Worm (Caenorhabditis elegans) whole organism, L1 larva: ENCODE results near the gene vps-32.1.

Experiments used
- C04F5.9 ChIP-seq: sonication (generic microtip); optimal IDR thresholded peaks from 2 replicates; lab custom pipeline; 2016; ENCODE audit warnings: missing genetic modification characterization, missing compliant biosample characterization
- F16B12.6 ChIP-seq: fragments of 150-350 bp; optimal IDR thresholded peaks from 2 replicates; lab custom pipeline; 2014; ENCODE audit warnings: missing biosample characterization, missing genetic modification characterization
- ama-1 ChIP-seq: fragments of 150-350 bp; optimal IDR thresholded peaks from 2 replicates; lab custom pipeline; 2014
- blmp-1 ChIP-seq: fragments of 150-350 bp; optimal IDR thresholded peaks from 2 replicates; lab custom pipeline; 2014; ENCODE audit warnings: missing biosample characterization, missing genetic modification characterization
- ceh-63 ChIP-seq: fragments of 200-800 bp; sonication (Bioruptor generic); optimal IDR thresholded peaks from 2 replicates; lab custom pipeline; 2018; ENCODE audit warnings: mild to moderate bottlenecking, missing genetic modification characterization, missing compliant biosample characterization
- ceh-8 ChIP-seq: fragments of 200-800 bp; sonication (Bioruptor generic); optimal IDR thresholded peaks from 2 replicates; lab custom pipeline; 2018; ENCODE audit warnings: mild to moderate bottlenecking, missing genetic modification characterization, moderate library complexity, missing compliant biosample characterization
- ceh-82 ChIP-seq, 3 experiments: fragments of 150-350 bp in 1 of 3; sonication (generic microtip) in 2 of 3; optimal IDR thresholded peaks; 2 replicates each; lab custom pipeline; 2014 to 2017; ENCODE audit warnings: missing biosample characterization in 3 of 3, missing genetic modification characterization in 3 of 3
- ceh-90 ChIP-seq: sonication (generic microtip); optimal IDR thresholded peaks from 2 replicates; lab custom pipeline; 2016; ENCODE audit warnings: missing genetic modification characterization, missing compliant biosample characterization
- ces-1 ChIP-seq: fragments of 150-350 bp; optimal IDR thresholded peaks from 2 replicates; lab custom pipeline; 2014; ENCODE audit warnings: missing biosample characterization, missing genetic modification reagents, missing genetic modification characterization
- dpl-1 ChIP-seq, 3 experiments: fragments of 150-350 bp in 2 of 3; sonication (generic microtip) in 1 of 3; optimal IDR thresholded peaks; 2 replicates each; lab custom pipeline; 2014 to 2017; ENCODE audit warnings: missing biosample characterization in 3 of 3, missing genetic modification characterization in 3 of 3, missing genetic modification reagents in 3 of 3
- dsc-1 ChIP-seq: sonication (generic microtip); optimal IDR thresholded peaks from 2 replicates; lab custom pipeline; 2016; ENCODE audit warnings: mild to moderate bottlenecking, missing genetic modification characterization, missing compliant biosample characterization
- efl-1 ChIP-seq, 4 experiments: fragments of 150-350 bp; optimal IDR thresholded peaks in 3 of 4; peaks in 1 of 4; 1 replicate in 1 of 4; 2 replicates in 3 of 4; lab custom pipeline; 2014; ENCODE audit warnings: missing biosample characterization in 2 of 4, missing genetic modification characterization in 2 of 4, missing genetic modification reagents in 2 of 4
- egl-27 ChIP-seq, 2 experiments: fragments of 150-350 bp in 1 of 2; sonication (generic microtip); optimal IDR thresholded peaks; 3 replicates each; lab custom pipeline; 2017 to 2018; ENCODE audit warnings: missing biosample characterization in 2 of 2, missing genetic modification characterization in 2 of 2, missing genetic modification reagents in 2 of 2
- elt-3 ChIP-seq, 6 experiments: fragments of 150-350 bp in 1 of 6; sonication (generic microtip); optimal IDR thresholded peaks; 2 replicates each; lab custom pipeline; 2017 to 2018; ENCODE audit warnings: missing biosample characterization in 6 of 6, missing genetic modification characterization in 6 of 6, inconsistent platforms in 1 of 6
- fkh-10 ChIP-seq: sonication (generic microtip); optimal IDR thresholded peaks from 2 replicates; lab custom pipeline; 2017; ENCODE audit warnings: missing biosample characterization, missing genetic modification reagents, missing genetic modification characterization
- fkh-4 ChIP-seq: sonication (generic microtip); optimal IDR thresholded peaks from 2 replicates; lab custom pipeline; 2016; ENCODE audit warnings: missing compliant biosample characterization, missing genetic modification characterization, borderline replicate concordance
- fkh-8 ChIP-seq: sonication (generic microtip); optimal IDR thresholded peaks from 2 replicates; lab custom pipeline; 2016; ENCODE audit warnings: mild to moderate bottlenecking, missing genetic modification characterization, missing compliant biosample characterization
- fos-1 ChIP-seq: fragments of 150-350 bp; optimal IDR thresholded peaks from 2 replicates; lab custom pipeline; 2014; ENCODE audit warnings: missing biosample characterization, missing genetic modification characterization
- grh-1 ChIP-seq: fragments of 200-800 bp; sonication (Bioruptor generic); IDR thresholded peaks from 2 replicates; pipeline ENCODE4 v1.3.6; 2022; ENCODE audit warnings: missing genetic modification reagents, missing genetic modification characterization, missing compliant biosample characterization
- hlh-4 ChIP-seq: sonication (generic microtip); optimal IDR thresholded peaks from 2 replicates; lab custom pipeline; 2016; ENCODE audit warnings: mild to moderate bottlenecking, missing genetic modification characterization, missing compliant biosample characterization
- irx-1 ChIP-seq: sonication (generic microtip); optimal IDR thresholded peaks from 2 replicates; lab custom pipeline; 2016; ENCODE audit warnings: missing genetic modification characterization, missing compliant biosample characterization
- isw-1 ChIP-seq: fragments of 200-800 bp; sonication (Bioruptor generic); IDR thresholded peaks from 2 replicates; pipeline ENCODE4 v1.3.6; 2022; ENCODE audit warnings: missing genetic modification characterization, missing compliant biosample characterization
- jun-1 ChIP-seq: fragments of 150-350 bp; optimal IDR thresholded peaks from 2 replicates; lab custom pipeline; 2014; ENCODE audit warnings: missing biosample characterization, missing genetic modification reagents, missing genetic modification characterization
- lin-14 ChIP-seq: fragments of 200-800 bp; sonication (Bioruptor generic); optimal IDR thresholded peaks from 2 replicates; lab custom pipeline; 2018; ENCODE audit warnings: mild to moderate bottlenecking, missing genetic modification characterization, moderate library complexity, missing compliant biosample characterization
- lin-15B ChIP-seq: fragments of 150-350 bp; sonication (generic microtip); optimal IDR thresholded peaks from 3 replicates; lab custom pipeline; 2014; ENCODE audit warnings: missing biosample characterization, missing genetic modification characterization
- lin-35 ChIP-seq, 2 experiments: fragments of 150-350 bp; optimal IDR thresholded peaks; 2 replicates each; lab custom pipeline; 2014; ENCODE audit warnings: missing biosample characterization in 2 of 2, missing genetic modification characterization in 2 of 2, missing genetic modification reagents in 2 of 2
- lsy-2 ChIP-seq, 2 experiments: fragments of 150-350 bp; optimal IDR thresholded peaks; 2 replicates each; lab custom pipeline; 2014; ENCODE audit warnings: missing biosample characterization in 2 of 2, missing genetic modification characterization in 2 of 2
- mdl-1 ChIP-seq, 2 experiments: fragments of 150-350 bp; optimal IDR thresholded peaks; 2 replicates each; lab custom pipeline; 2014 to 2017; ENCODE audit warnings: missing biosample characterization in 2 of 2, missing genetic modification characterization in 2 of 2, inconsistent platforms in 1 of 2
- mep-1 ChIP-seq: fragments of 150-350 bp; optimal IDR thresholded peaks from 2 replicates; lab custom pipeline; 2014; ENCODE audit warnings: missing biosample characterization, missing genetic modification characterization
- nhr-19 ChIP-seq: fragments of 200-800 bp; sonication (Bioruptor generic); conservative IDR thresholded peaks from 2 replicates; pipeline ENCODE4 v1.3.6; 2022; ENCODE audit warnings: missing genetic modification characterization, missing compliant biosample characterization
- nhr-20 ChIP-seq: sonication (generic microtip); optimal IDR thresholded peaks from 2 replicates; lab custom pipeline; 2016; ENCODE audit warnings: mild to moderate bottlenecking, missing genetic modification characterization, missing compliant biosample characterization
- nhr-237 ChIP-seq: fragments of 150-350 bp; optimal IDR thresholded peaks from 2 replicates; lab custom pipeline; 2014; ENCODE audit warnings: missing biosample characterization, missing genetic modification characterization
- nhr-28 ChIP-seq: fragments of 150-350 bp; optimal IDR thresholded peaks from 2 replicates; lab custom pipeline; 2014; ENCODE audit warnings: missing biosample characterization, missing genetic modification characterization
- nhr-77 ChIP-seq: fragments of 150-350 bp; optimal IDR thresholded peaks from 2 replicates; lab custom pipeline; 2014; ENCODE audit warnings: missing biosample characterization, missing genetic modification characterization
- nhr-84 ChIP-seq: sonication (generic microtip); optimal IDR thresholded peaks from 2 replicates; lab custom pipeline; 2017; ENCODE audit warnings: missing biosample characterization, missing genetic modification characterization
- pag-3 ChIP-seq: sonication (generic microtip); optimal IDR thresholded peaks from 2 replicates; lab custom pipeline; 2017; ENCODE audit warnings: missing genetic modification characterization, mild to moderate bottlenecking, missing compliant biosample characterization, antibody characterized with exemption, borderline replicate concordance; ENCODE audit not compliant: insufficient read depth
- pax-3 ChIP-seq: fragments of 200-800 bp; sonication (Bioruptor generic); optimal IDR thresholded peaks from 2 replicates; lab custom pipeline; 2018; ENCODE audit warnings: mild to moderate bottlenecking, missing genetic modification characterization, moderate library complexity, missing compliant biosample characterization
- rnt-1 ChIP-seq: sonication (generic microtip); optimal IDR thresholded peaks from 2 replicates; lab custom pipeline; 2016; ENCODE audit warnings: mild to moderate bottlenecking, missing genetic modification characterization, moderate library complexity, missing compliant biosample characterization
- snpc-4 ChIP-seq: fragments of 150-350 bp; optimal IDR thresholded peaks from 2 replicates; lab custom pipeline; 2014; ENCODE audit warnings: missing biosample characterization, missing genetic modification characterization
- sptf-1 ChIP-seq: fragments of 150-350 bp; optimal IDR thresholded peaks from 2 replicates; lab custom pipeline; 2014; ENCODE audit warnings: missing biosample characterization, missing genetic modification characterization
- tbx-2 ChIP-seq: sonication (generic microtip); optimal IDR thresholded peaks from 2 replicates; lab custom pipeline; 2016; ENCODE audit warnings: missing genetic modification characterization, missing compliant biosample characterization
- tlp-1 ChIP-seq: fragments of 150-350 bp; optimal IDR thresholded peaks from 2 replicates; lab custom pipeline; 2014; ENCODE audit warnings: missing biosample characterization, missing genetic modification characterization
- unc-130 ChIP-seq: fragments of 150-350 bp; optimal IDR thresholded peaks from 2 replicates; lab custom pipeline; 2017; ENCODE audit warnings: missing biosample characterization, missing genetic modification characterization, inconsistent platforms
- unc-62 ChIP-seq: fragments of 150-350 bp; optimal IDR thresholded peaks from 2 replicates; lab custom pipeline; 2014; ENCODE audit warnings: missing biosample characterization, missing genetic modification reagents, missing genetic modification characterization
- unc-86 ChIP-seq: sonication (generic microtip); optimal IDR thresholded peaks from 2 replicates; lab custom pipeline; 2016; ENCODE audit warnings: missing genetic modification characterization, missing compliant biosample characterization
- unc-98 ChIP-seq: fragments of 200-800 bp; sonication (Bioruptor generic); IDR thresholded peaks from 2 replicates; pipeline ENCODE4 v1.3.6; 2022; ENCODE audit warnings: missing genetic modification characterization, missing compliant biosample characterization
- zip-4 ChIP-seq: fragments of 200-800 bp; sonication (Bioruptor generic); optimal IDR thresholded peaks from 2 replicates; lab custom pipeline; 2018; ENCODE audit warnings: mild to moderate bottlenecking, missing genetic modification characterization, moderate library complexity, missing compliant biosample characterization

vps-32.1 gene

ce11 chrII:6598050-6598449 is 8.5 kb downstream of the vps-32.1 start, which contains the start of gene dnj-8:
dnj-8 (minus strand) TSS chrII:6598080.
- no peak for TF ChIP-seq nhr-19 (GFP tag; lab: Robert Waterston, UW)
- peak; percentile 2 to 10 for TF ChIP-seq efl-1 (optimal IDR thresholded peaks at IDR 0.05; lab: Kevin White, UChicago)
- TF ChIP-seq efl-1 (GFP tag; optimal IDR thresholded peaks at IDR 0.05 in 1 of 2; lab: Kevin White, UChicago): peak in 1 of 2 experiments; percentile 12
- TF ChIP-seq ceh-63 (GFP tag; lab: Kevin White, UChicago): no peak
- no peak for TF ChIP-seq pag-3 (tag; lab: Kevin White, UChicago)
- TF ChIP-seq lin-14 (GFP tag; lab: Kevin White, UChicago): peak; percentile 60
- TF ChIP-seq unc-86 (tag; lab: Kevin White, UChicago): no peak
- TF ChIP-seq mep-1 (tag; lab: Kevin White, UChicago): no peak
- peak; percentile 1 for TF ChIP-seq fkh-8 (tag; lab: Kevin White, UChicago)
- TF ChIP-seq nhr-237 (tag; lab: Kevin White, UChicago): no peak
- peak; percentile 4 for TF ChIP-seq F16B12.6 (tag; lab: Kevin White, UChicago)
- TF ChIP-seq ceh-82 (tag; optimal IDR thresholded peaks at IDR 0.05; lab: Kevin White, UChicago): peak in 1 of 3 experiments; percentile 11
- TF ChIP-seq hlh-4 (tag; lab: Kevin White, UChicago): no peak
- no peak for TF ChIP-seq zip-4 (GFP tag; lab: Kevin White, UChicago)
- no peak for TF ChIP-seq nhr-28 (tag; lab: Kevin White, UChicago)
- peak; percentile 2 for TF ChIP-seq lin-15B (tag; lab: Kevin White, UChicago)
- TF ChIP-seq jun-1 (tag; lab: Kevin White, UChicago): no peak
- TF ChIP-seq isw-1 (GFP tag; lab: Robert Waterston, UW): no peak
- peak in 1 of 2 experiments; percentile 15 for TF ChIP-seq lsy-2 (tag; optimal IDR thresholded peaks at IDR 0.05; lab: Kevin White, UChicago)
- TF ChIP-seq dpl-1 (GFP tag; optimal IDR thresholded peaks at IDR 0.05; lab: Kevin White, UChicago): peak in 1 of 3 experiments; percentile 21
- TF ChIP-seq unc-62 (GFP tag; lab: Kevin White, UChicago): no peak

- peak in 1 of 2 experiments; percentile 58 for TF ChIP-seq mdl-1 (tag; optimal IDR thresholded peaks at IDR 0.05; lab: Kevin White, UChicago)
- no peak for TF ChIP-seq unc-62 (GFP tag; lab: Kevin White, UChicago)
- no peak for TF ChIP-seq ceh-8 (GFP tag; lab: Kevin White, UChicago)
- TF ChIP-seq sptf-1 (tag; lab: Kevin White, UChicago): no peak
- peak; percentile 4 for TF ChIP-seq blmp-1
- TF ChIP-seq egl-27 (tag; optimal IDR thresholded peaks at IDR 0.05; lab: Kevin White, UChicago): no peak
- peak; percentile 95 for TF ChIP-seq F16B12.6 (tag; lab: Kevin White, UChicago)
- TF ChIP-seq nhr-20 (tag; lab: Kevin White, UChicago): peak; percentile 57
- peak; percentile 13 for TF ChIP-seq C04F5.9 (tag; lab: Kevin White, UChicago)
- no peak for TF ChIP-seq ces-1 (GFP tag; lab: Kevin White, UChicago)
- TF ChIP-seq fos-1 (tag; lab: Kevin White, UChicago): peak; percentile 42
- peak in 1 of 6 experiments; percentile 6 for TF ChIP-seq elt-3 (tag; optimal IDR thresholded peaks at IDR 0.05; lab: Kevin White, UChicago)
- TF ChIP-seq ceh-82 (tag; optimal IDR thresholded peaks at IDR 0.05; lab: Kevin White, UChicago): peak in 2 of 3 experiments; percentile 6 to 32
- no peak for TF ChIP-seq unc-98 (GFP tag; lab: Robert Waterston, UW)
- peak; percentile 35 for TF ChIP-seq lin-14 (GFP tag; lab: Kevin White, UChicago)
- TF ChIP-seq fkh-4 (tag; lab: Kevin White, UChicago): no peak
- TF ChIP-seq dsc-1 (tag; lab: Kevin White, UChicago): peak; percentile 36
- TF ChIP-seq unc-86 (tag; lab: Kevin White, UChicago): peak; percentile 40
- TF ChIP-seq irx-1 (tag; lab: Kevin White, UChicago): peak; percentile 8
- TF ChIP-seq unc-130 (tag; lab: Kevin White, UChicago): peak; percentile 27
- no peak for TF ChIP-seq zip-4 (GFP tag; lab: Kevin White, UChicago)
- peak; percentile 25 for TF ChIP-seq pag-3 (tag; lab: Kevin White, UChicago)
- TF ChIP-seq rnt-1: peak; percentile 68
- TF ChIP-seq nhr-19 (GFP tag; lab: Robert Waterston, UW): peak; percentile 53
- peak; percentile 61 to 71 for TF ChIP-seq efl-1 (optimal IDR thresholded peaks at IDR 0.05; lab: Kevin White, UChicago)
- TF ChIP-seq efl-1 (GFP tag; optimal IDR thresholded peaks at IDR 0.05 in 1 of 2; lab: Kevin White, UChicago): peak; percentile 60 to 95
- no peak for TF ChIP-seq grh-1
- no peak for TF ChIP-seq ama-1 (lab: Kevin White, UChicago)
- TF ChIP-seq nhr-84 (tag; lab: Kevin White, UChicago): no peak
- no peak for TF ChIP-seq ceh-90 (tag; lab: Kevin White, UChicago)
- TF ChIP-seq lin-35 (GFP tag; optimal IDR thresholded peaks at IDR 0.05; lab: Kevin White, UChicago): peak; percentile 42 to 71
- TF ChIP-seq tlp-1 (tag; lab: Kevin White, UChicago): no peak
- peak; percentile 55 to 61 for TF ChIP-seq lsy-2 (tag; optimal IDR thresholded peaks at IDR 0.05; lab: Kevin White, UChicago)
- no peak for TF ChIP-seq snpc-4
- TF ChIP-seq tbx-2: peak; percentile 63
- TF ChIP-seq lin-15B (tag; lab: Kevin White, UChicago): no peak
- no peak for TF ChIP-seq pax-3 (tag; lab: Kevin White, UChicago)
- no peak for TF ChIP-seq hlh-4 (tag; lab: Kevin White, UChicago)
- no peak for TF ChIP-seq fkh-10 (GFP tag; lab: Kevin White, UChicago)
- TF ChIP-seq nhr-77 (tag; lab: Kevin White, UChicago): no peak
Measured at ce11 chrII:6600973-6601372, 11.5 kb downstream of the vps-32.1 start, which contains the start of gene vps-33.2. vps-33.2 (plus strand) TSS chrII:6601216.
